Worm (Caenorhabditis elegans) whole organism, L4 larva: ENCODE measurements around the gene snt-1.

Experiments used
- D1046.2 ChIP-seq: fragments of 200-800 bp; sonication (Bioruptor generic); IDR thresholded peaks from 2 replicates; pipeline ENCODE4 v1.3.6; 2022; ENCODE audit warnings: missing genetic modification characterization, missing compliant biosample characterization
- F26F4.8 ChIP-seq: fragments of 200-800 bp; sonication (Bioruptor generic); conservative IDR thresholded peaks from 2 replicates; pipeline ENCODE4 v1.3.6; 2022; ENCODE audit warnings: missing genetic modification characterization, missing compliant biosample characterization
- F49E8.2 ChIP-seq: sonication (generic microtip); optimal IDR thresholded peaks from 2 replicates; lab custom pipeline; 2016; ENCODE audit warnings: missing compliant biosample characterization, mild to moderate bottlenecking, missing genetic modification characterization, borderline replicate concordance
- R02D3.7 ChIP-seq: fragments of 150-350 bp; sonication (generic microtip); optimal IDR thresholded peaks from 3 replicates; lab custom pipeline; 2014; ENCODE audit warnings: missing biosample characterization, missing genetic modification characterization
- T26A8.4 ChIP-seq: fragments of 200-800 bp; sonication (Bioruptor generic); IDR thresholded peaks from 2 replicates; pipeline ENCODE4 v1.3.6; 2022; ENCODE audit warnings: missing genetic modification characterization, missing compliant biosample characterization
- Y105C5A.15 ChIP-seq: fragments of 200-800 bp; sonication (Bioruptor generic); IDR thresholded peaks from 2 replicates; pipeline ENCODE4 v1.3.6; 2022; ENCODE audit warnings: missing genetic modification characterization, missing compliant biosample characterization
- Y75B8A.6 ChIP-seq: fragments of 200-800 bp; sonication (Bioruptor generic); IDR thresholded peaks from 2 replicates; pipeline ENCODE4 v1.3.6; 2022; ENCODE audit warnings: missing genetic modification reagents, missing genetic modification characterization, missing compliant biosample characterization
- ZK546.5 ChIP-seq, 2 experiments: sonication (generic microtip); optimal IDR thresholded peaks; 2 replicates each; lab custom pipeline; 2017; ENCODE audit warnings: missing biosample characterization in 2 of 2, missing genetic modification characterization in 2 of 2
- attf-4 ChIP-seq: sonication (generic microtip); optimal IDR thresholded peaks from 3 replicates; lab custom pipeline; 2017; ENCODE audit warnings: missing biosample characterization, missing genetic modification characterization
- ceh-20 ChIP-seq: fragments of 200-800 bp; sonication (Bioruptor generic); IDR thresholded peaks from 2 replicates; pipeline ENCODE4 v1.3.6; 2022; ENCODE audit warnings: missing genetic modification reagents, missing genetic modification characterization, missing compliant biosample characterization
- ceh-44 ChIP-seq: fragments of 200-800 bp; sonication (Bioruptor generic); IDR thresholded peaks from 2 replicates; pipeline ENCODE4 v1.3.6; 2022; ENCODE audit warnings: missing genetic modification reagents, missing genetic modification characterization, missing compliant biosample characterization
- ceh-62 ChIP-seq: sonication (generic microtip); optimal IDR thresholded peaks from 2 replicates; lab custom pipeline; 2017; ENCODE audit warnings: missing biosample characterization, missing genetic modification characterization
- ceh-82 ChIP-seq: sonication (generic microtip); optimal IDR thresholded peaks from 2 replicates; lab custom pipeline; 2017; ENCODE audit warnings: missing biosample characterization, missing genetic modification characterization
- ces-1 ChIP-seq: fragments of 150-350 bp; sonication (generic microtip); optimal IDR thresholded peaks from 4 replicates; lab custom pipeline; 2014; ENCODE audit warnings: missing biosample characterization, missing genetic modification reagents, missing genetic modification characterization
- ctbp-1 ChIP-seq: fragments of 200-800 bp; sonication (Bioruptor generic); IDR thresholded peaks from 2 replicates; pipeline ENCODE4 v1.3.6; 2022; ENCODE audit warnings: missing genetic modification reagents, missing genetic modification characterization, missing compliant biosample characterization
- daf-16 ChIP-seq, 3 experiments: sonication (generic microtip); optimal IDR thresholded peaks; 2 replicates each; lab custom pipeline; 2016 to 2017; ENCODE audit warnings: missing genetic modification characterization in 3 of 3, missing genetic modification reagents in 3 of 3, mild to moderate bottlenecking in 2 of 3, missing compliant biosample characterization in 2 of 3, missing biosample characterization in 1 of 3, moderate library complexity in 1 of 3
- daf-8 ChIP-seq: fragments of 200-800 bp; sonication (Bioruptor generic); IDR thresholded peaks from 2 replicates; pipeline ENCODE4 v1.3.6; 2022; ENCODE audit warnings: missing genetic modification characterization, missing compliant biosample characterization
- dpl-1 ChIP-seq: fragments of 150-350 bp; optimal IDR thresholded peaks from 2 replicates; lab custom pipeline; 2014; ENCODE audit warnings: missing biosample characterization, missing genetic modification reagents, missing genetic modification characterization
- dve-1 ChIP-seq: sonication (generic microtip); optimal IDR thresholded peaks from 2 replicates; lab custom pipeline; 2017; ENCODE audit warnings: antibody characterized with exemption, mild to moderate bottlenecking, missing genetic modification characterization, missing compliant biosample characterization; ENCODE audit not compliant: insufficient read depth
- gei-8 ChIP-seq: fragments of 200-800 bp; sonication (Bioruptor generic); optimal IDR thresholded peaks from 2 replicates; lab custom pipeline; 2018; ENCODE audit warnings: mild to moderate bottlenecking, missing genetic modification characterization, missing compliant biosample characterization
- hif-1 ChIP-seq, 2 experiments: sonication (generic microtip); optimal IDR thresholded peaks; 2 replicates each; lab custom pipeline; 2016 to 2017; ENCODE audit warnings: missing compliant biosample characterization in 2 of 2, missing genetic modification characterization in 2 of 2, missing genetic modification reagents in 2 of 2, missing genotype in 2 of 2, mild to moderate bottlenecking in 1 of 2
- hlh-30 ChIP-seq: sonication (generic microtip); optimal IDR thresholded peaks from 2 replicates; lab custom pipeline; 2017; ENCODE audit warnings: antibody characterized with exemption, mild to moderate bottlenecking, missing genetic modification characterization, missing compliant biosample characterization; ENCODE audit not compliant: insufficient read depth
- hmg-1.1 ChIP-seq: fragments of 200-800 bp; sonication (Bioruptor generic); IDR thresholded peaks from 2 replicates; pipeline ENCODE4 v1.3.6; 2022; ENCODE audit warnings: missing genetic modification reagents, missing genetic modification characterization, missing compliant biosample characterization
- lim-7 ChIP-seq: fragments of 200-800 bp; sonication (Bioruptor generic); IDR thresholded peaks from 2 replicates; pipeline ENCODE4 v1.3.6; 2022; ENCODE audit warnings: missing genetic modification characterization, missing compliant biosample characterization
- lin-13 ChIP-seq: fragments of 150-350 bp; optimal IDR thresholded peaks from 2 replicates; lab custom pipeline; 2014; ENCODE audit warnings: missing biosample characterization, missing genetic modification reagents, missing genetic modification characterization
- lin-15B ChIP-seq: fragments of 150-350 bp; sonication (generic microtip); optimal IDR thresholded peaks from 3 replicates; lab custom pipeline; 2014; ENCODE audit warnings: missing biosample characterization, missing genetic modification characterization
- lin-39 ChIP-seq: fragments of 150-350 bp; optimal IDR thresholded peaks from 2 replicates; lab custom pipeline; 2014; ENCODE audit warnings: missing biosample characterization, missing genetic modification reagents, missing genetic modification characterization
- lir-3 ChIP-seq: sonication (generic microtip); optimal IDR thresholded peaks from 2 replicates; lab custom pipeline; 2016; ENCODE audit warnings: mild to moderate bottlenecking, missing genetic modification characterization, missing compliant biosample characterization
- lsy-2 ChIP-seq, 2 experiments: fragments of 150-350 bp in 1 of 2; sonication (generic microtip) in 1 of 2; optimal IDR thresholded peaks; 2 replicates each; lab custom pipeline; 2014 to 2017; ENCODE audit warnings: missing biosample characterization in 2 of 2, missing genetic modification characterization in 2 of 2
- madf-9 ChIP-seq: fragments of 200-800 bp; sonication (Bioruptor generic); conservative IDR thresholded peaks from 2 replicates; pipeline ENCODE4 v1.3.6; 2022; ENCODE audit warnings: missing genetic modification reagents, missing genetic modification characterization, missing compliant biosample characterization
- mep-1 ChIP-seq: fragments of 150-350 bp; sonication (generic microtip); optimal IDR thresholded peaks from 3 replicates; lab custom pipeline; 2014; ENCODE audit warnings: missing biosample characterization, missing genetic modification characterization
- mes-2 ChIP-seq: sonication (generic microtip); optimal IDR thresholded peaks from 2 replicates; lab custom pipeline; 2016; ENCODE audit warnings: missing genotype, mild to moderate bottlenecking, missing genetic modification characterization, missing compliant biosample characterization; ENCODE audit not compliant: poor library complexity, severe bottlenecking
- mxl-3 ChIP-seq: fragments of 200-800 bp; sonication (Bioruptor generic); optimal IDR thresholded peaks from 2 replicates; lab custom pipeline; 2018; ENCODE audit warnings: mild to moderate bottlenecking, missing genetic modification characterization, missing compliant biosample characterization
- nhr-102 ChIP-seq: sonication (generic microtip); optimal IDR thresholded peaks from 2 replicates; lab custom pipeline; 2016; ENCODE audit warnings: mild to moderate bottlenecking, missing genetic modification characterization, moderate library complexity, missing compliant biosample characterization
- nhr-237 ChIP-seq: sonication (generic microtip); optimal IDR thresholded peaks from 2 replicates; lab custom pipeline; 2017; ENCODE audit warnings: missing biosample characterization, missing genetic modification characterization
- nhr-28 ChIP-seq: fragments of 150-350 bp; optimal IDR thresholded peaks from 2 replicates; lab custom pipeline; 2014; ENCODE audit warnings: missing biosample characterization, missing genetic modification characterization
- nhr-41 ChIP-seq: fragments of 200-800 bp; sonication (Bioruptor generic); IDR thresholded peaks from 2 replicates; pipeline ENCODE4 v1.3.6; 2022; ENCODE audit warnings: missing genetic modification reagents, missing genetic modification characterization, missing compliant biosample characterization
- nhr-42 ChIP-seq: fragments of 200-800 bp; sonication (Bioruptor generic); IDR thresholded peaks from 2 replicates; pipeline ENCODE4 v1.3.6; 2022; ENCODE audit warnings: missing genetic modification characterization, missing compliant biosample characterization
- nhr-6 ChIP-seq: fragments of 150-350 bp; optimal IDR thresholded peaks from 2 replicates; lab custom pipeline; 2014; ENCODE audit warnings: missing biosample characterization, missing genetic modification characterization
- pha-4 ChIP-seq, 2 experiments: fragments of 150-350 bp in 1 of 2; fragments of 200-800 bp in 1 of 2; sonication (Bioruptor generic) in 1 of 2; IDR thresholded peaks in 1 of 2; optimal IDR thresholded peaks in 1 of 2; 2 replicates each; pipeline versions ENCODE4 v1.3.6 to Lab custom; 2014 to 2022; ENCODE audit warnings: missing genetic modification characterization in 2 of 2, missing genetic modification reagents in 2 of 2, missing biosample characterization in 1 of 2, missing compliant biosample characterization in 1 of 2
- php-3 ChIP-seq: fragments of 200-800 bp; sonication (Bioruptor generic); IDR thresholded peaks from 2 replicates; pipeline ENCODE4 v1.3.6; 2022; ENCODE audit warnings: missing genetic modification reagents, missing genetic modification characterization, missing compliant biosample characterization
- pqm-1 ChIP-seq: sonication (generic microtip); optimal IDR thresholded peaks from 2 replicates; lab custom pipeline; 2017; ENCODE audit warnings: missing biosample characterization, missing genetic modification characterization
- rbr-2 ChIP-seq: sonication (generic microtip); optimal IDR thresholded peaks from 2 replicates; lab custom pipeline; 2016; ENCODE audit warnings: missing genotype, missing genetic modification characterization, missing compliant biosample characterization
- saeg-2 ChIP-seq: fragments of 200-800 bp; sonication (Bioruptor generic); IDR thresholded peaks from 2 replicates; pipeline ENCODE4 v1.3.6; 2022; ENCODE audit warnings: missing genetic modification reagents, missing genetic modification characterization, missing compliant biosample characterization
- sdz-12 ChIP-seq: fragments of 200-800 bp; sonication (Bioruptor generic); optimal IDR thresholded peaks from 2 replicates; lab custom pipeline; 2018; ENCODE audit warnings: mild to moderate bottlenecking, missing genetic modification characterization, missing compliant biosample characterization
- unc-130 ChIP-seq: sonication (generic microtip); optimal IDR thresholded peaks from 2 replicates; lab custom pipeline; 2016; ENCODE audit warnings: missing genetic modification reagents, missing genetic modification characterization, missing compliant biosample characterization
- vab-7 ChIP-seq: fragments of 200-800 bp; sonication (Bioruptor generic); IDR thresholded peaks from 2 replicates; pipeline ENCODE4 v1.3.6; 2022; ENCODE audit warnings: missing genetic modification reagents, missing genetic modification characterization, missing compliant biosample characterization
- zip-11 ChIP-seq: fragments of 200-800 bp; sonication (Bioruptor generic); IDR thresholded peaks from 2 replicates; pipeline ENCODE4 v1.3.6; 2022; ENCODE audit warnings: missing genetic modification characterization, missing compliant biosample characterization
- ztf-11 ChIP-seq: fragments of 150-350 bp; optimal IDR thresholded peaks from 2 replicates; lab custom pipeline; 2014; ENCODE audit warnings: missing biosample characterization, missing genetic modification characterization
- ztf-7 ChIP-seq: fragments of 150-350 bp; optimal IDR thresholded peaks from 2 replicates; lab custom pipeline; 2014; ENCODE audit warnings: missing biosample characterization, missing genetic modification characterization

The snt-1 gene

DNA sequence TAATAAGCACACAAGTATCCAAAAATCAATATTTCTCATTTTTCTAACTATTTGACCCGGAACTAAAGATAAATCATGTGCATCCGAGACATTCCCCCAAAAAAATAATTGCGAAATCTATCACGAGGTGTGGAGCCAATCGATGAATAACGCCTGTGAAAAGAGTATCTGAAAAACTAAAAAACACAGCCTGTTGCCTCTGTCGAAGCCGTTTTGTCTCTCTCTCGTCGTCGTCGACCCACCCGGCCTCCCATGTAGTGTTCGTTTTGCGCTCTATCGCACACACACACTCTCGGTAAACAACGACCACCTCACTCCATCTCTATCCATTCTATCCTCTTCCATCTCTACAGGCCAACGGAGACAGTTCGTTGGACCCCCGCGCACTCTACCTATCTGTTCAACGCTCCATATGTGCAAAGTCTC lies 28.0 kb upstream of the snt-1 start (continued):
- no peak for TF ChIP-seq ztf-11 (tag; lab: Kevin White, UChicago)
- no peak for TF ChIP-seq pha-4 (GFP tag; IDR thresholded peaks at IDR 0.05; lab: Robert Waterston, UW)
- TF ChIP-seq pha-4 (tag; optimal IDR thresholded peaks at IDR 0.05; lab: Kevin White, UChicago), result peak; percentile 50
- no peak for TF ChIP-seq ceh-44
- no peak for TF ChIP-seq gei-8 (GFP tag; lab: Kevin White, UChicago)
- TF ChIP-seq ceh-82 (tag; lab: Kevin White, UChicago), result no peak
- no peak for TF ChIP-seq Y75B8A.6 (GFP tag; lab: Robert Waterston, UW)
- TF ChIP-seq ceh-20 (GFP tag; lab: Robert Waterston, UW), result peak; percentile 77
- TF ChIP-seq unc-130 (GFP tag; lab: Kevin White, UChicago), result no peak
- TF ChIP-seq attf-4 (tag; lab: Kevin White, UChicago), result no peak
- TF ChIP-seq zip-11 (GFP tag; lab: Robert Waterston, UW), result no peak
- peak; percentile 80 for TF ChIP-seq nhr-28
- peak; percentile 25 to 80 for TF ChIP-seq lsy-2 (tag; optimal IDR thresholded peaks at IDR 0.05; lab: Kevin White, UChicago)
- TF ChIP-seq mxl-3, result peak; percentile 75
- TF ChIP-seq nhr-41 (GFP tag; lab: Robert Waterston, UW), result no peak
- no peak for TF ChIP-seq pqm-1 (tag; lab: Kevin White, UChicago)
- TF ChIP-seq Y105C5A.15 (GFP tag; lab: Robert Waterston, UW), result no peak
- TF ChIP-seq hlh-30 (tag; lab: Kevin White, UChicago), result peak; percentile 95
- no peak for TF ChIP-seq nhr-42 (GFP tag; lab: Robert Waterston, UW)
- TF ChIP-seq lin-13 (GFP tag; lab: Kevin White, UChicago), result peak; percentile 40
- TF ChIP-seq ceh-62 (tag; lab: Kevin White, UChicago), result no peak
- peak; percentile 47 for TF ChIP-seq mes-2 (tag; lab: Kevin White, UChicago)
- peak; percentile 77; the same call in 1 of the 2 replicates for TF ChIP-seq D1046.2 (GFP tag; lab: Robert Waterston, UW)
- TF ChIP-seq mep-1 (tag; lab: Kevin White, UChicago), result peak; percentile 68
- TF ChIP-seq ZK546.5 (tag; optimal IDR thresholded peaks at IDR 0.05; lab: Kevin White, UChicago), result no peak
- no peak for TF ChIP-seq lim-7 (GFP tag; lab: Robert Waterston, UW)
- no peak for TF ChIP-seq lin-15B (tag; lab: Kevin White, UChicago)
- TF ChIP-seq daf-16 (GFP tag; optimal IDR thresholded peaks at IDR 0.05; lab: Kevin White, UChicago), result peak in 1 of 2 experiments; percentile 57
- peak; percentile 20 for TF ChIP-seq daf-16 (tag; optimal IDR thresholded peaks at IDR 0.05; lab: Kevin White, UChicago)
- TF ChIP-seq nhr-102 (tag; lab: Kevin White, UChicago), result no peak
- TF ChIP-seq T26A8.4 (GFP tag; lab: Robert Waterston, UW), result 0 out of 2 replicates have a peak, but pooled peaks have one; percentile 50
- TF ChIP-seq R02D3.7 (tag; lab: Kevin White, UChicago), result no peak
- peak; percentile 68 for TF ChIP-seq hmg-1.1 (GFP tag; lab: Robert Waterston, UW)
- peak; percentile 27 for TF ChIP-seq dve-1 (tag; lab: Kevin White, UChicago)
- TF ChIP-seq ctbp-1 (GFP tag; lab: Robert Waterston, UW), result peak; percentile 69
- TF ChIP-seq php-3 (GFP tag; lab: Robert Waterston, UW), result no peak
- TF ChIP-seq daf-8 (GFP tag; lab: Robert Waterston, UW), result no peak
- TF ChIP-seq lir-3 (tag; lab: Kevin White, UChicago), result no peak
- no peak for TF ChIP-seq saeg-2 (GFP tag; lab: Robert Waterston, UW)
- TF ChIP-seq dpl-1 (GFP tag; lab: Kevin White, UChicago), result peak; percentile 55
- 0 out of 2 replicates have a peak, but pooled peaks have one; percentile 23 for TF ChIP-seq madf-9 (GFP tag; lab: Robert Waterston, UW)
- peak in 1 of 2 experiments; percentile 61 for TF ChIP-seq hif-1 (tag; optimal IDR thresholded peaks at IDR 0.05; lab: Kevin White, UChicago)
- TF ChIP-seq F49E8.2 (tag; lab: Kevin White, UChicago), result no peak
- no peak for TF ChIP-seq ztf-7
- TF ChIP-seq F26F4.8 (GFP tag; lab: Robert Waterston, UW), result no peak
- TF ChIP-seq lin-39 (tag; lab: Kevin White, UChicago), result no peak
- TF ChIP-seq rbr-2 (tag; lab: Kevin White, UChicago), result peak; percentile 52
- no peak for TF ChIP-seq nhr-6 (tag; lab: Kevin White, UChicago)
- TF ChIP-seq vab-7, result no peak
- no peak for TF ChIP-seq nhr-237 (tag; lab: Kevin White, UChicago)
- no peak for TF ChIP-seq sdz-12 (GFP tag; lab: Kevin White, UChicago)
- no peak for TF ChIP-seq ces-1
